Worm (Caenorhabditis elegans) whole organism, young adult: ENCODE measurements around the gene C30G7.3.

Experiments
- B0019.2 ChIP-seq: fragments of 200-800 bp; sonication (Bioruptor generic); conservative IDR thresholded peaks from 2 replicates; pipeline ENCODE4 v1.3.6; 2022; ENCODE audit warnings: missing genetic modification reagents, missing genetic modification characterization, missing compliant biosample characterization
- B0035.1 ChIP-seq: sonication (generic microtip); optimal IDR thresholded peaks from 2 replicates; lab custom pipeline; 2016; ENCODE audit warnings: missing genetic modification characterization, mild to moderate bottlenecking, missing compliant biosample characterization, missing genotype, missing genetic modification reagents
- B0336.3 ChIP-seq: fragments of 200-800 bp; sonication (Bioruptor generic); IDR thresholded peaks from 2 replicates; pipeline ENCODE4 v1.3.6; 2022; ENCODE audit warnings: missing genetic modification characterization, missing compliant biosample characterization
- C06A6.2 ChIP-seq: fragments of 200-800 bp; sonication (Bioruptor generic); conservative IDR thresholded peaks from 2 replicates; pipeline ENCODE4 v1.3.6; 2022; ENCODE audit warnings: missing genetic modification characterization, missing compliant biosample characterization
- C17E4.6 ChIP-seq: fragments of 200-800 bp; sonication (Bioruptor generic); IDR thresholded peaks from 2 replicates; pipeline ENCODE4 v1.3.6; 2022; ENCODE audit warnings: missing genetic modification reagents, missing genetic modification characterization, missing compliant biosample characterization
- K12H6.12 ChIP-seq: fragments of 200-800 bp; sonication (Bioruptor generic); optimal IDR thresholded peaks from 2 replicates; lab custom pipeline; 2018; ENCODE audit warnings: mild to moderate bottlenecking, missing genetic modification characterization, missing compliant biosample characterization
- atf-7 ChIP-seq: sonication (generic microtip); optimal IDR thresholded peaks from 2 replicates; lab custom pipeline; 2017; ENCODE audit warnings: mild to moderate bottlenecking, missing genetic modification characterization, missing compliant biosample characterization
- attf-3 ChIP-seq: fragments of 200-800 bp; sonication (Bioruptor generic); conservative IDR thresholded peaks from 2 replicates; pipeline ENCODE4 v1.3.6; 2022; ENCODE audit warnings: missing genetic modification reagents, missing genetic modification characterization, missing compliant biosample characterization
- attf-5 ChIP-seq: fragments of 200-800 bp; sonication (Bioruptor generic); optimal IDR thresholded peaks from 2 replicates; lab custom pipeline; 2018; ENCODE audit warnings: mild to moderate bottlenecking, missing genetic modification characterization, missing compliant biosample characterization
- cebp-2 ChIP-seq: fragments of 200-800 bp; sonication (Bioruptor generic); IDR thresholded peaks from 2 replicates; pipeline ENCODE4 v1.3.6; 2022; ENCODE audit warnings: missing genetic modification characterization, missing compliant biosample characterization
- ceh-58 ChIP-seq: fragments of 200-800 bp; sonication (Bioruptor generic); IDR thresholded peaks from 2 replicates; pipeline ENCODE4 v1.3.6; 2022; ENCODE audit warnings: missing genetic modification characterization, missing compliant biosample characterization
- ceh-91 ChIP-seq: fragments of 200-800 bp; sonication (Bioruptor generic); IDR thresholded peaks from 2 replicates; pipeline ENCODE4 v1.3.6; 2022; ENCODE audit warnings: missing genetic modification reagents, missing genetic modification characterization, missing compliant biosample characterization
- chd-7 ChIP-seq: sonication (generic microtip); optimal IDR thresholded peaks from 2 replicates; lab custom pipeline; 2016; ENCODE audit warnings: mild to moderate bottlenecking, missing genetic modification characterization, moderate library complexity, missing compliant biosample characterization
- dox-1 ChIP-seq: fragments of 200-800 bp; sonication (Bioruptor generic); IDR thresholded peaks from 2 replicates; pipeline ENCODE4 v1.3.6; 2022; ENCODE audit warnings: missing genetic modification reagents, missing genetic modification characterization, missing compliant biosample characterization
- ets-4 ChIP-seq: fragments of 200-800 bp; sonication (Bioruptor generic); optimal IDR thresholded peaks from 2 replicates; lab custom pipeline; 2018; ENCODE audit warnings: mild to moderate bottlenecking, missing genetic modification characterization, missing compliant biosample characterization
- him-1 ChIP-seq: sonication (generic microtip); optimal IDR thresholded peaks from 2 replicates; lab custom pipeline; 2016; ENCODE audit warnings: missing genotype, missing genetic modification reagents, missing genetic modification characterization, missing compliant biosample characterization
- hmg-1.2 ChIP-seq: fragments of 200-800 bp; sonication (Bioruptor generic); IDR thresholded peaks from 2 replicates; pipeline ENCODE4 v1.3.6; 2022; ENCODE audit warnings: missing genetic modification reagents, missing genetic modification characterization, missing compliant biosample characterization
- let-607 ChIP-seq, 2 experiments: fragments of 200-800 bp in 1 of 2; sonication (Bioruptor generic) in 1 of 2; sonication (generic microtip) in 1 of 2; optimal IDR thresholded peaks; 2 replicates each; lab custom pipeline; 2016 to 2018; ENCODE audit warnings: mild to moderate bottlenecking in 2 of 2, missing compliant biosample characterization in 2 of 2, missing genetic modification characterization in 2 of 2, moderate library complexity in 2 of 2, missing genotype in 1 of 2
- lin-35 ChIP-seq, 3 experiments: fragments of 150-350 bp in 2 of 3; sonication (generic microtip) in 1 of 3; optimal IDR thresholded peaks; 2 replicates each; lab custom pipeline; 2014 to 2018; ENCODE audit warnings: missing biosample characterization in 3 of 3, missing genetic modification characterization in 3 of 3, missing genetic modification reagents in 3 of 3
- lin-54 ChIP-seq: fragments of 200-800 bp; sonication (Bioruptor generic); optimal IDR thresholded peaks from 2 replicates; lab custom pipeline; 2018; ENCODE audit warnings: mild to moderate bottlenecking, missing genetic modification characterization, missing compliant biosample characterization
- nfya-1 ChIP-seq: sonication (generic microtip); optimal IDR thresholded peaks from 2 replicates; lab custom pipeline; 2017; ENCODE audit warnings: antibody characterized with exemption, missing compliant biosample characterization, missing genetic modification characterization, borderline replicate concordance; ENCODE audit not compliant: insufficient read depth
- nfyb-1 ChIP-seq: fragments of 200-800 bp; sonication (Bioruptor generic); IDR thresholded peaks from 2 replicates; pipeline ENCODE4 v1.3.6; 2022; ENCODE audit warnings: missing genetic modification reagents, missing genetic modification characterization, missing compliant biosample characterization
- nhr-80 ChIP-seq: sonication (generic microtip); optimal IDR thresholded peaks from 2 replicates; lab custom pipeline; 2016; ENCODE audit warnings: missing genetic modification characterization, missing compliant biosample characterization
- sdz-38 ChIP-seq: sonication (generic microtip); optimal IDR thresholded peaks from 2 replicates; lab custom pipeline; 2016; ENCODE audit warnings: missing genotype, missing genetic modification characterization, missing compliant biosample characterization
- snpc-4 ChIP-seq, 5 experiments: fragments of 150-350 bp in 1 of 5; sonication (generic microtip) in 4 of 5; optimal IDR thresholded peaks; 2 replicates each; lab custom pipeline; 2014 to 2018; ENCODE audit warnings: missing genetic modification characterization in 5 of 5, missing biosample characterization in 3 of 5, antibody characterized with exemption in 2 of 5, mild to moderate bottlenecking in 2 of 5, missing compliant biosample characterization in 2 of 5, missing genotype in 2 of 5, moderate library complexity in 2 of 5, missing genetic modification reagents in 1 of 5
- tbp1 ChIP-seq: fragments of 200-800 bp; sonication (Bioruptor generic); optimal IDR thresholded peaks from 2 replicates; lab custom pipeline; 2018; ENCODE audit warnings: mild to moderate bottlenecking, missing genetic modification characterization, missing compliant biosample characterization
- unc-130 ChIP-seq: sonication (generic microtip); optimal IDR thresholded peaks from 2 replicates; lab custom pipeline; 2016; ENCODE audit warnings: missing genetic modification reagents, missing genetic modification characterization, missing compliant biosample characterization
- unc-62 ChIP-seq: fragments of 150-350 bp; optimal IDR thresholded peaks from 2 replicates; lab custom pipeline; 2014; ENCODE audit warnings: missing biosample characterization, missing genetic modification reagents, missing genetic modification characterization
- ztf-26 ChIP-seq: sonication (generic microtip); optimal IDR thresholded peaks from 2 replicates; lab custom pipeline; 2017; ENCODE audit warnings: missing genetic modification characterization, missing compliant biosample characterization

Gene C30G7.3

DNA sequence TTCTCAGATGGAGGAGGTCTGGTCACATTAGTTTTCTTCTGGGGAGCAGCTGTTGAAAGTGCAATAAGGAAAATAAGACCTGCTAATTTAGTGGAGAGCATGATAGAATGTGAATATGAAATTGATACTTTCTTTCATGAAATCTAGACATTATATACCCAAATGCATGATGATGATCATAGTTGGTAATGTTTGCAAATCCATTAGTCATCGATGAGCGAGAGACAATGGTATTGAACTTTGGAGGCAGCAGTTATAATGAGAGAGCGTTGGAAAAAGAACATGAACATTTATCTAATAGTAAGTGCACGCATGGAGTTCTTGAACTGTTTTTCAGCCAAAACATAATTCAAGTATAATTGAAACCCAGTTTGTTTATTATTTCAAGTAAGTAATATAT is 47.8 kb downstream of the C30G7.3 start, which contains the start of gene H12D21.6:
Gene H12D21.6 (minus strand): TSS at position 101 of the 400 bp plus-strand sequence.
- TF ChIP-seq ztf-26 (tag; lab: Kevin White, UChicago) (no peak), cebp-2 (GFP tag; lab: Robert Waterston, UW) (no peak)
- TF ChIP-seq, all 124 proteins: peak for 0

ce11 chrV:14895557-14895956 is 49.9 kb downstream of the C30G7.3 start, which contains the start of gene mpst-3:
mpst-3 (plus strand) TSS chrV:14895647.
- TF ChIP-seq nfyb-1 (GFP tag; lab: Robert Waterston, UW) (no peak), ets-4 (GFP tag; lab: Kevin White, UChicago) (peak; percentile 45), sdz-38 (tag; lab: Kevin White, UChicago) (no peak), lin-54 (GFP tag; lab: Kevin White, UChicago) (peak; percentile 17), unc-62 (GFP tag; lab: Kevin White, UChicago) (no peak), attf-3 (GFP tag; lab: Robert Waterston, UW) (no peak), B0019.2 (GFP tag; lab: Robert Waterston, UW) (no peak), tbp1 (GFP tag; lab: Kevin White, UChicago) (peak; percentile 17), K12H6.12 (tag; lab: Kevin White, UChicago) (no peak), ceh-91 (no peak), snpc-4 (GFP tag; optimal IDR thresholded peaks at IDR 0.05; lab: Kevin White, UChicago) (no peak), snpc-4 (tag; optimal IDR thresholded peaks at IDR 0.05; lab: Kevin White, UChicago) (peak in 2 of 4 experiments; percentile 18 to 26), B0336.3 (GFP tag; lab: Robert Waterston, UW) (0 out of 2 replicates have a peak, but pooled peaks have one; percentile 33), atf-7 (tag; lab: Kevin White, UChicago) (no peak), unc-130 (no peak), chd-7 (tag; lab: Kevin White, UChicago) (no peak), dox-1 (GFP tag; lab: Robert Waterston, UW) (peak; percentile 75), attf-5 (GFP tag; lab: Kevin White, UChicago) (peak; percentile 30), hmg-1.2 (peak; percentile 61; the same call in 1 of the 2 replicates), nfya-1 (tag; lab: Kevin White, UChicago) (no peak), let-607 (tag; optimal IDR thresholded peaks at IDR 0.05; lab: Kevin White, UChicago) (peak; percentile 57 to 89), C06A6.2 (GFP tag; lab: Robert Waterston, UW) (no peak), nhr-80 (tag; lab: Kevin White, UChicago) (peak; percentile 96), C17E4.6 (no peak), him-1 (tag; lab: Kevin White, UChicago) (no peak), ceh-58 (GFP tag; lab: Robert Waterston, UW) (no peak)
- TF ChIP-seq, all 124 proteins: peak for 10

ce11 chrV:14893355-14894050 is 52.0 kb downstream of the C30G7.3 start, which contains the start of the genes mpst-2 and H12D21.5:
mpst-2 (minus strand) TSS chrV:14893455.
H12D21.5 (plus strand) TSS chrV:14894000.
- TF ChIP-seq lin-35 (GFP tag; optimal IDR thresholded peaks at IDR 0.05; lab: Kevin White, UChicago) (no peak), B0035.1 (tag; lab: Kevin White, UChicago) (no peak)
